Fruit fly (Drosophila melanogaster) whole organism, adult: ENCODE results near the gene ppk23.

Experiments
- CG12768 ChIP-seq: fragments of 200-800 bp; sonication (Bioruptor generic); optimal IDR thresholded peaks from 2 replicates; lab custom pipeline; 2017; ENCODE audit warnings: missing biosample characterization, missing genetic modification characterization, mild to moderate bottlenecking, moderate library complexity, missing genetic modification reagents
- CG5204 ChIP-seq: fragments of 200-800 bp; sonication (Bioruptor generic); optimal IDR thresholded peaks from 2 replicates; lab custom pipeline; 2016; ENCODE audit warnings: missing biosample characterization, missing genetic modification characterization
- Crg-1 ChIP-seq: fragments of 200-800 bp; sonication (Bioruptor generic); optimal IDR thresholded peaks from 2 replicates; lab custom pipeline; 2016; ENCODE audit warnings: missing biosample characterization, missing genetic modification characterization
- Hr96 ChIP-seq: fragments of 200-800 bp; sonication (Bioruptor generic); optimal IDR thresholded peaks from 2 replicates; lab custom pipeline; 2016; ENCODE audit warnings: missing biosample characterization, missing genetic modification characterization
- bab1 ChIP-seq: fragments of 200-800 bp; sonication (Bioruptor generic); optimal IDR thresholded peaks from 3 replicates; lab custom pipeline; 2019; ENCODE audit warnings: missing biosample characterization, mild to moderate bottlenecking, missing genetic modification characterization, moderate library complexity
- kay ChIP-seq: fragments of 200-800 bp; sonication (Bioruptor generic); peaks from one replicate; lab custom pipeline; 2016; ENCODE audit warnings: missing biosample characterization, missing genetic modification characterization, borderline replicate concordance
- pad ChIP-seq: fragments of 200-800 bp; sonication (Bioruptor generic); optimal IDR thresholded peaks from 3 replicates; lab custom pipeline; 2017; ENCODE audit warnings: missing biosample characterization, missing genetic modification characterization, mild to moderate bottlenecking, moderate library complexity, missing genetic modification reagents
- tj ChIP-seq: fragments of 200-800 bp; sonication (Bioruptor generic); optimal IDR thresholded peaks from 3 replicates; lab custom pipeline; 2017; ENCODE audit warnings: missing biosample characterization, mild to moderate bottlenecking, missing genetic modification characterization, moderate library complexity

DNA sequence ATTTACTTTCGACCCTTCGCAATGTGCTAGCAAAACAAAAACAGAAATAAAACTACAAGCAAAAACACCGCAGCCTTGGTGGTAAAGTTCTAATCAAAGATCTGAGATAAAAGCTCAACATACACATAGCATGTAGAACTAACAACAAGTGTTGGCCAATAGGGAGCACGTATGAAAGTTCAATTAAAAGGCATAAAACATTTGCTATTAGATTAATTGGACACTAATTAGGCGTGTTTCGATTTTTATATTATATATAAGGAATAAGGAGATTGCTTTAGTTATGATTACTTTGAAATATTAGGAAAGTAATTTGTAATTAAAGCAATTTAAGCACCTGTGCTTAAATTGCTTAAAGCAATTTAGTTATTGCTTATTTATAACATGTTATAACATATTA, 7.6 kb upstream of the ppk23 start:
- TF ChIP-seq Hr96 (GFP tag; lab: Kevin White, UChicago), result no peak
- no peak for TF ChIP-seq CG5204 (GFP tag; lab: Kevin White, UChicago)
- TF ChIP-seq CG12768 (GFP tag; lab: Kevin White, UChicago), result no peak
- TF ChIP-seq tj (GFP tag; lab: Kevin White, UChicago), result no peak
- no peak for TF ChIP-seq Crg-1 (GFP tag; lab: Kevin White, UChicago)
- peak; percentile 45 for TF ChIP-seq kay (GFP tag; lab: Kevin White, UChicago)
- TF ChIP-seq bab1 (GFP tag; lab: Kevin White, UChicago), result no peak
- TF ChIP-seq pad (GFP tag; lab: Kevin White, UChicago), result no peak
